Fruit fly (Drosophila melanogaster): ENCODE data around the gene CG3808.

DNA sequence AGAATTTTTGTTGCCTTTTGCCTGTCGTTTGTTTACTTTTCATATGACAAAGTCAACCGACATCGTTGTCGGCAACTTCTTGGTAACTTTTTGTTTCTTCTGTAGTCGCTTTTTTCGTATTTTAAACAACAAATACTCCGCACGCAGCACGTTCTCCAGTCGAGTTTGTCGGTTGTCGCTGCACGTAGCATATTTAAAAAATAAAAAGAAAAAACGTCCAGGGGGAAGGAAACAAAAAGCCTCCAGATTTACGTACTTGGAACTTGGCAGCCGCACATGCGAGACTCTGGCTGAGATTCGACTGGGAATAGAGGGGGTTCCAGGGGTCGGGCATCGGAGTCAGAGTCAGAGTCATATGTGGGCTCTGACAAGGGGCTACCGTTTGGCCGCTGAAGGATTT lies 21.3 kb upstream of the CG3808 start:
- TF ChIP-seq Sox15 (GFP tag; optimal IDR thresholded peaks at IDR 0.05) (no peak), Met (GFP tag; optimal IDR thresholded peaks at IDR 0.05) (no peak), CG6163 (GFP tag; IDR thresholded peaks at IDR 0.05) (peak; percentile 20; the same call in 2 of the 3 replicates), CG3032 (tag; optimal IDR thresholded peaks at IDR 0.05) (no peak), Eip78C (GFP tag) (no peak)
